Fruit fly (Drosophila melanogaster): ENCODE data around the gene CG31998.
A peak's percentile ranks its signal among the peaks of the same experiment; 100 is the strongest.

The CG31998 gene

dm6 chr4:225824-226223, 20.1 kb upstream of the CG31998 start (continued):
- peak; percentile 43 for TF ChIP-seq CG8290 (GFP tag; optimal IDR thresholded peaks at IDR 0.05)
- TF ChIP-seq CG8290 (tag; optimal IDR thresholded peaks at IDR 0.05) = peak; percentile 47 to 51
- no peak for TF ChIP-seq unc-4 (GFP tag; IDR thresholded peaks at IDR 0.05; ENCODE audit: partially characterized antibody)
- no peak for TF ChIP-seq H2.0 (GFP tag; IDR thresholded peaks at IDR 0.05)
- TF ChIP-seq MTF-1 (GFP tag; optimal IDR thresholded peaks at IDR 0.05; ENCODE audit: borderline replicate concordance) = no peak
- TF ChIP-seq hbn (GFP tag; IDR thresholded peaks at IDR 0.05; ENCODE audit: partially characterized antibody) = no peak
- TF ChIP-seq CG17912 (GFP tag; optimal IDR thresholded peaks at IDR 0.05) = peak; percentile 24
- TF ChIP-seq CG17612 (GFP tag; IDR thresholded peaks at IDR 0.05) = no peak
- no peak for TF ChIP-seq CG3995 (GFP tag; optimal IDR thresholded peaks at IDR 0.05)
- peak; percentile 40; the same call in 1 of the 2 replicates for TF ChIP-seq Xrp1 (GFP tag; IDR thresholded peaks at IDR 0.05)
- peak; percentile 29 for TF ChIP-seq CG8359 (GFP tag; optimal IDR thresholded peaks at IDR 0.05; ENCODE audit: borderline replicate concordance)
- 0 out of 3 replicates have a peak, but pooled peaks have one; percentile 39 for TF ChIP-seq CG11695 (GFP tag; IDR thresholded peaks at IDR 0.05)
- peak; percentile 34 for TF ChIP-seq CG15011 (GFP tag; optimal IDR thresholded peaks at IDR 0.05)
- no peak for TF ChIP-seq Dip3 (GFP tag; optimal IDR thresholded peaks at IDR 0.05)
- peak; percentile 41 for TF ChIP-seq CG12769 (tag; optimal IDR thresholded peaks at IDR 0.05)
- TF ChIP-seq CG18599 (GFP tag; optimal IDR thresholded peaks at IDR 0.05) = no peak
- TF ChIP-seq CG4854 (GFP tag; optimal IDR thresholded peaks at IDR 0.05) = no peak
- TF ChIP-seq twi (tag; optimal IDR thresholded peaks at IDR 0.05) = peak; percentile 82
- TF ChIP-seq CG2116 (GFP tag; optimal IDR thresholded peaks at IDR 0.05) = peak; percentile 46
- TF ChIP-seq Aef1 (GFP tag; IDR thresholded peaks at IDR 0.05) = no peak
- peak; percentile 55 for TF ChIP-seq CG10209 (GFP tag; optimal IDR thresholded peaks at IDR 0.05)
- TF ChIP-seq CG2712 (tag; optimal IDR thresholded peaks at IDR 0.05) = no peak
- peak; percentile 53 for TF ChIP-seq CG1233 (GFP tag; optimal IDR thresholded peaks at IDR 0.05)
- peak; percentile 39 for TF ChIP-seq CG10543 (GFP tag; optimal IDR thresholded peaks at IDR 0.05)

dm6 chr4:210011-210649, 4.4 kb upstream of the CG31998 start, which contains the start of gene Crk:
Gene Crk (plus strand): TSS chr4:210224.
- TF ChIP-seq vvl (GFP tag; IDR thresholded peaks at IDR 0.05) (no peak), Mrtf (GFP tag; IDR thresholded peaks at IDR 0.05) (no peak), NFAT (GFP tag; IDR thresholded peaks at IDR 0.05) (no peak), CG5953 (GFP tag; IDR thresholded peaks at IDR 0.05) (no peak), chinmo (GFP tag; IDR thresholded peaks at IDR 0.05; ENCODE audit: partially characterized antibody) (no peak), NfI (GFP tag; optimal IDR thresholded peaks at IDR 0.05) (no peak), CkIIα-i1 (GFP tag; IDR thresholded peaks at IDR 0.05) (no peak), insv (GFP tag; optimal IDR thresholded peaks at IDR 0.05) (no peak), Dfd (GFP tag; optimal IDR thresholded peaks at IDR 0.05) (peak in 1 of 2 experiments; percentile 69), Atf6 (GFP tag; IDR thresholded peaks at IDR 0.05) (no peak), fd64A (GFP tag; optimal IDR thresholded peaks at IDR 0.05) (no peak), Optix (GFP tag; IDR thresholded peaks at IDR 0.05) (no peak), CG18476 (GFP tag; optimal IDR thresholded peaks at IDR 0.05) (no peak), hth (optimal IDR thresholded peaks at IDR 0.05) (no peak), dan (GFP tag; IDR thresholded peaks at IDR 0.05) (no peak), row (GFP tag; IDR thresholded peaks at IDR 0.05) (no peak; the same call in 2 of the 3 replicates), eve (GFP tag; optimal IDR thresholded peaks at IDR 0.05) (peak in 1 of 2 experiments; percentile 69), slbo (GFP tag; IDR thresholded peaks at IDR 0.05) (no peak), nom (GFP tag; optimal IDR thresholded peaks at IDR 0.05) (no peak), CG17385 (GFP tag; optimal IDR thresholded peaks at IDR 0.05) (no peak), CHES-1-like (GFP tag; optimal IDR thresholded peaks at IDR 0.05) (no peak), gsb-n (tag; optimal IDR thresholded peaks at IDR 0.05) (no peak), CG11093 (GFP tag; IDR thresholded peaks at IDR 0.05) (no peak), Aef1 (GFP tag; IDR thresholded peaks at IDR 0.05) (no peak), klu (GFP tag; IDR thresholded peaks at IDR 0.05) (no peak), Ravus (GFP tag; IDR thresholded peaks at IDR 0.05) (no peak), CG10147 (GFP tag; optimal IDR thresholded peaks at IDR 0.05) (no peak), D (optimal IDR thresholded peaks at IDR 0.05) (no peak), D (GFP tag; optimal IDR thresholded peaks at IDR 0.05) (no peak)
